Worm (Caenorhabditis elegans): Measurements from ENCODE around the gene pgp-9.

pgp-9 gene

DNA sequence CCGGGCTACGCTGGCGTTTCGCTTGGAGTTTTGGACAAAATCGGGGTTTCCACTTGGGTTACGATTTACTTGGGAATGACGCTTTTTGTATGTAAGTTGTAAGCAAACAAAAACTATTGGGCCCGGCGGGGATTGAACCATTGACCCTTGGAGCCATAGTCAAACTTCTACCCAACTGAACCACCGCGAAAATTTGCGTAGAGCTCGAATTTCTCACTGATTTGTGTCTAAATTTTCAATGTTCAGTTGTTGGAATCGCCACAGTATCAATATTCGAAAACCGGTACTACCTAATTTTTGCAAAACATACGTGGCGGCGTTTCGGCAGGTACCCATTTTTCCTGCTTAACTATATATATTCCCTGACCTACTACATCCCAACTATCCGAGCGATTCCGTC lies 12.1 kb downstream of the pgp-9 start:
- TF ChIP-seq snpc-4 (tag; optimal IDR thresholded peaks at IDR 0.05) (no peak), pqm-1 (tag; optimal IDR thresholded peaks at IDR 0.05) (no peak), unc-30 (tag; optimal IDR thresholded peaks at IDR 0.05) (no peak), irx-1 (tag; optimal IDR thresholded peaks at IDR 0.05) (no peak), unc-86 (tag; optimal IDR thresholded peaks at IDR 0.05) (no peak), ztf-11 (tag; optimal IDR thresholded peaks at IDR 0.05) (no peak), F16B12.6 (tag; optimal IDR thresholded peaks at IDR 0.05) (no peak), nhr-90 (tag; optimal IDR thresholded peaks at IDR 0.05; ENCODE audit: poor library complexity) (no peak), unc-62 (GFP tag; optimal IDR thresholded peaks at IDR 0.05) (no peak), unc-98 (GFP tag; IDR thresholded peaks at IDR 0.05) (no peak), lin-14 (GFP tag; optimal IDR thresholded peaks at IDR 0.05) (no peak), skn-1 (tag; optimal IDR thresholded peaks at IDR 0.05) (no peak), zip-4 (GFP tag; optimal IDR thresholded peaks at IDR 0.05) (no peak), nhr-237 (tag; optimal IDR thresholded peaks at IDR 0.05) (no peak), ceh-63 (GFP tag; optimal IDR thresholded peaks at IDR 0.05) (no peak), mef-2 (tag; optimal IDR thresholded peaks at IDR 0.05) (no peak)

- TF ChIP-seq elt-3 (tag; optimal IDR thresholded peaks at IDR 0.05) (no peak), snpc-4 (tag; optimal IDR thresholded peaks at IDR 0.05) (no peak), fos-1 (tag; optimal IDR thresholded peaks at IDR 0.05) (no peak), aha-1 (tag; optimal IDR thresholded peaks at IDR 0.05) (no peak), ztf-4 (tag; optimal IDR thresholded peaks at IDR 0.05) (no peak), unc-98 (GFP tag; IDR thresholded peaks at IDR 0.05) (no peak), ztf-11 (tag; optimal IDR thresholded peaks at IDR 0.05) (no peak), lsy-2 (tag; optimal IDR thresholded peaks at IDR 0.05) (no peak), ces-1 (GFP tag; optimal IDR thresholded peaks at IDR 0.05) (no peak), isw-1 (GFP tag; IDR thresholded peaks at IDR 0.05) (no peak)
Measured at ce11 chrV:17773108-17773507, 17.4 kb downstream of the pgp-9 start, which contains the start of gene sre-21. Gene sre-21, minus strand, starts transcription at chrV:17773208.

- TF ChIP-seq unc-98 (GFP tag; IDR thresholded peaks at IDR 0.05) (no peak), C34B4.2 (tag; optimal IDR thresholded peaks at IDR 0.05) (no peak), aly-2 (tag; optimal IDR thresholded peaks at IDR 0.05) (no peak), ceh-90 (tag; optimal IDR thresholded peaks at IDR 0.05) (no peak), jun-1 (tag; optimal IDR thresholded peaks at IDR 0.05) (no peak), nhr-47 (tag; optimal IDR thresholded peaks at IDR 0.05) (no peak), ceh-63 (GFP tag; optimal IDR thresholded peaks at IDR 0.05) (no peak), egl-27 (tag; optimal IDR thresholded peaks at IDR 0.05) (no peak), swsn-7 (tag; optimal IDR thresholded peaks at IDR 0.05) (no peak), ztf-11 (tag; optimal IDR thresholded peaks at IDR 0.05) (no peak)
Measured at ce11 chrV:17777127-17777526, 21.4 kb downstream of the pgp-9 start, which contains the start of gene ddo-1. Gene ddo-1, minus strand, starts transcription at chrV:17777227.

ce11 chrV:17777624-17778023 lies 21.9 kb downstream of the pgp-9 start, which contains the start of gene C47A10.12:
Gene C47A10.12, plus strand, starts transcription at chrV:17777924.
- TF ChIP-seq lin-14 (GFP tag; optimal IDR thresholded peaks at IDR 0.05) (no peak), ceh-8 (GFP tag; optimal IDR thresholded peaks at IDR 0.05) (no peak), fos-1 (tag; optimal IDR thresholded peaks at IDR 0.05) (no peak), nhr-71 (tag; optimal IDR thresholded peaks at IDR 0.05) (no peak)

DNA sequence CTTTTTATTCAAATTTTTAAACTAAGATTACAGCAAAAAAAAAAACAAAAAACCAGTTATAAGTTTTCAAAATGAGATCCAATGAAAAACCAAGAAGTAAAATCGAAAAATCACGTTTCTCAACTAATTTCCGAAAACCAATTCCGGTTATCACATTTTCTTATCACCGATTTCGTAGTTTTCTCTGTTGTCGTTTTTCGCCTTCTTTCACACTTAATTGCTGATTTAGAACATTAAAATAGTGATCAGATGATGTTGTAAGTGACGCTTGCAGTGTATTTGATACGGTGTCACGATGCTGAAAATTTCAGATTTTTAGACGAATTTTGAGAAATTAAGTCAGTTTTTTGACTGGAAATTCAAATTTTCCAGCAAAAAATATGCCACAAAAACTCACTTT lies 24.6 kb downstream of the pgp-9 start:
- TF ChIP-seq egl-13 (tag; optimal IDR thresholded peaks at IDR 0.05) (no peak), nhr-84 (tag; optimal IDR thresholded peaks at IDR 0.05) (no peak), F16B12.6 (tag; optimal IDR thresholded peaks at IDR 0.05) (no peak), mep-1 (tag; optimal IDR thresholded peaks at IDR 0.05) (no peak), skn-1 (tag; optimal IDR thresholded peaks at IDR 0.05) (no peak), sup-37 (GFP tag; optimal IDR thresholded peaks at IDR 0.05) (no peak), lin-35 (GFP tag; optimal IDR thresholded peaks at IDR 0.05) (peak in 1 of 2 experiments; percentile 25), ama-1 (optimal IDR thresholded peaks at IDR 0.05) (no peak), blmp-1 (tag; optimal IDR thresholded peaks at IDR 0.05) (peak; percentile 40), efl-1 (optimal IDR thresholded peaks at IDR 0.05) (no peak), efl-1 (GFP tag; optimal IDR thresholded peaks at IDR 0.05 in 1 of 2) (peak in 1 of 2 experiments; percentile 11), hlh-4 (tag; optimal IDR thresholded peaks at IDR 0.05) (no peak), ets-5 (GFP tag; IDR thresholded peaks at IDR 0.05) (no peak), nhr-71 (tag; optimal IDR thresholded peaks at IDR 0.05) (no peak), unc-98 (GFP tag; IDR thresholded peaks at IDR 0.05) (no peak), elt-2 (tag; optimal IDR thresholded peaks at IDR 0.05) (peak; percentile 17), nhr-90 (tag; optimal IDR thresholded peaks at IDR 0.05; ENCODE audit: poor library complexity) (no peak)
